Worm (Caenorhabditis elegans): ENCODE measurements around the gene M163.11.

Gene M163.11

DNA sequence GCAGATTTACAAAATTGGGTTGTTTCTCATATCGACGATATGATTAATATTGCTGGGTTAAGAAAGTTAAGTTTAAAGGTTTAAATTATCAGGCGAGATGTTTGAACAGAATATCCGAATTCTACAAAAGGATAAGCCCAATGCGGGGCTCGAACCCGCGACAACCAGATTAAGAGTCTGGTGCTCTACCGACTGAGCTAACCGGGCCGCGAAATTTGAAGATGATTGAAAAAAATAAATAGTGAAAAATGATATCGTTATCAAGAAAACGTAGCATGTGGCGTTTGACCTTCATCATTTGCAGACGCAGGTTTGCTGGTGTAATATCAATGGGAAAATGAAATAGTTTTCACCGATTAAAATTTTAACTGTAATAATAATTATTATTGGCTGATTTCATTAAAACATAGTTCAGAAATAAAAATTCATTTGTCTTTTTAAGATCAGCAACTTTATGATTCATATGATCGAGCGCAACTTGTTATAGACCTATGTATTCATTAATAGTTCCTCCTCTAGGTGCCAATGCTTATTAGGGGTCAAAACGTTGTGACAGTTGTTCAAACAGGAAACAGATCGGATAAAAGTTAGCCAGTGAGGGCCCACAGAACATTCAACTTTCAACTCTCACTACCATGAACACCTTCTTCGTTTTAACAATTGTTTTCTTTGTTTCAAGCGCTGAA is at the start of gene M163.11:
Gene M163.11, plus strand, starts transcription at position 636 of the 686 bp plus-strand sequence.
- no peak for TF ChIP-seq unc-62 (GFP tag; optimal IDR thresholded peaks at IDR 0.05)

DNA sequence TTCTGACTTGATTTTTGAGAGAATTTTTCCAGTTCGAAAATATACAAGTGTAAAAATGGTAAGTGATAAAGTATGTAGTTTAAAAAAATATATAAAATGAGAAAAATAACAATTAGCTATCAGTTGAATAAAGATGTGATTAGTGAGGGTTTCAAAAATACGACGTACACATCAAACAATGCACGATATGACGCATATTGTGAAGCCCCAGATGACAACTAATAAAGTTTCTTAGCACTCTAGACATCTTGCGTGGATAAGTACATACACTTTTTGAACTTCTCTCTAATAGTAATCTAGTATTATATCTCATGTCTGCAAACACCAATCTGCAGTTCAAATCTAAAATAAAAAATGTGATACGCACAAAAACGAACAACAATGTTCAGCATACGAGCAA is 48.7 kb upstream of the M163.11 start:
- TF ChIP-seq unc-62 (GFP tag; optimal IDR thresholded peaks at IDR 0.05), result no peak

- no peak for TF ChIP-seq unc-62 (GFP tag; optimal IDR thresholded peaks at IDR 0.05)
Measured at ce11 chrX:14435648-14436155, 43.5 kb upstream of the M163.11 start.

DNA sequence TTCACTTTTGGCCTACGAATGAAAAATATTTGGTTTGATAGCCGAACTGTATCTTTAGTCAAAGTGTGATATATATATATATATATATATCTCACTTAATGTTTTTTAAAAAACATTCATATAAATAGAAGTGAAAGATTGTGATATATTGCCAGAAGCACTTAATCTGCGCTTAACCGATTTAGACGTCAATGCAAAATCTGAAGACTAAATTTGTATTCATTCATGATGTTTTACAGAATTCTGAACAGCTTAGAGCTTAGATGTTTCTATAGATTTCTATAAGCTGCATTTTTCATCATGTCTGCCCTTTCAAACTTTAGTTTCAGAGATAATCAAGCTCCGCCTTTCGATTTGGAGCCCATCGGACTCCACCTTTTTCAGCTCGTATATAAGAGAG is 36.9 kb upstream of the M163.11 start, which contains the start of gene F23D12.3:
Gene F23D12.3, plus strand, starts transcription at position 301 of the 400 bp plus-strand sequence.
- no peak for TF ChIP-seq unc-62 (GFP tag; optimal IDR thresholded peaks at IDR 0.05)

DNA sequence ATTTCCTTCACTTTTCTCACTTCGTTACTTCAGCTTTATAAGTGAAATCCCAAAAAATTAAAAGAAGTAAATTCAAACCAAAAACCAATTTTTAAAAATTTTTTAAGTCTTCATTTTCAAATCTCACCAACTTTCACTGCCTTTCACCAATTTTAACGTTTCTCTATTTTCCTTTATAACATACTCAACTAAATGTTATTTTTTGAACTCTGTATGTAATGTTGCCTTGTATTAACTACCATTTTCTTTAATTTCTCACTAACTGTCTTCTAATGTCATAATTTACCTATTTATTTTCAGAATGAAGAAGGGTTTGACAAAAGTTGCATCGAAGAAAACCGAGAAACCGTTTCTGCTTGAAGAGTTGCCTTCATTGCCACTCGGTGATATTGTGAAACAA is 34.5 kb upstream of the M163.11 start, which contains the start of gene F23D12.4:
Gene F23D12.4, plus strand, starts transcription at position 301 of the 400 bp plus-strand sequence.
- no peak for TF ChIP-seq unc-62 (GFP tag; optimal IDR thresholded peaks at IDR 0.05)

DNA sequence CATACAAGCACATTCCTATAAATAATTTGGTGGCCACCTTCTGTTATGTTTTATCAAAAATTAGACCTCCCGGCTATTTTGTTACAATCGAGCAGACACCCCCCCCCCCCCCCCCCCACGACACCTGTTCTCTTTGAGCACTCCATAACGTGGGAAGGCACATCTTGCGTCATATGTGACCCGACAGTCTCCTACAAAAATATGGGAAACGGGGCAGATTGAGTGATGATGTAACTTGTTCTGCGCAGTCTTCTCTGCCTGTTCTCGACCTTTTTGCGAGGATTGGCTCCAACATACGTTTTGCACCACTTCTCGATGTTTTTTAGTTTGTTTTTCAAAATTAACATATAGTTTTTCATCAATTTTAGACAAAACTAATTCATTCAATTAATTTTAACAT is 31.7 kb upstream of the M163.11 start:
- no peak for TF ChIP-seq unc-62 (GFP tag; optimal IDR thresholded peaks at IDR 0.05)

DNA sequence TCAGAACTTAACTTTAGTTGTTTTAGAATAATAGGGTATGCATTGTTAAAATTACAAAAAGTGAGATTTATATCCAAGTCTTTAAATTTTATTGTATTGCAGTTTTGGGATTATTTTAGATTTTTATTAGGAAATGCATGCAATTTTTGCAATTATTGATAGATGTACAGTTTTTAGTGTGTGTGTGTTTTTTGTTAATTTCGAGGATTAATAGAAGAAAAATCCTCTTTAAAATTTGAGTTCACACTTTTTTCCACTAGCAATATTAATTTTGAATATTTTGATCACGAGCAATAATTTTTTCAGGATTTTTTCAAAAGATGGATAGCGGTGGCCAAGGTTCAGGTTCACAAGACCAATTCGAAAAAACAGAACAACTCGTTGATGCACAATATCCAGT is 31.3 kb upstream of the M163.11 start, which contains the start of gene jmjd-3.2:
Gene jmjd-3.2, plus strand, starts transcription at position 301 of the 400 bp plus-strand sequence.
- no peak for TF ChIP-seq unc-62 (GFP tag; optimal IDR thresholded peaks at IDR 0.05)

DNA sequence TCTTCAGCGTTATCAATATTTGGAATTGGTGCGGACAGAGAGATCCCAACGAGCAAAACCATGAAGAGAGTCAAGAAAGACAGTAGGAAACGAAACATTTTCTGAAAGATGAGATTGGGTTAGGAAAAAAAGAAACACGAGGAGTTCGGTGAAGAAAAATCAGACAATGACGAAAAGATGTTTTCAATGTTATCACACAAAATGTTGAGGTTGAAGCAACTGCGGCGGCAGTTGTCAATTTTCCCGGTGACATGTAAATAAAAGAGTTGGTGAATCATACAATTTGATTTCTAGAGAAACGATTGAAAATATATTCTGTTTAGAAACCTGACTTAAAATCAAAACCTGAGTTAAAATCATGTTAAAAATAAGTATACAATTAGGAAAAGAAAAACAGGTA is 25.4 kb upstream of the M163.11 start, which contains the start of gene F23D12.7:
Gene F23D12.7, minus strand, starts transcription at position 101 of the 400 bp plus-strand sequence.
- no peak for TF ChIP-seq unc-62 (GFP tag; optimal IDR thresholded peaks at IDR 0.05)

DNA sequence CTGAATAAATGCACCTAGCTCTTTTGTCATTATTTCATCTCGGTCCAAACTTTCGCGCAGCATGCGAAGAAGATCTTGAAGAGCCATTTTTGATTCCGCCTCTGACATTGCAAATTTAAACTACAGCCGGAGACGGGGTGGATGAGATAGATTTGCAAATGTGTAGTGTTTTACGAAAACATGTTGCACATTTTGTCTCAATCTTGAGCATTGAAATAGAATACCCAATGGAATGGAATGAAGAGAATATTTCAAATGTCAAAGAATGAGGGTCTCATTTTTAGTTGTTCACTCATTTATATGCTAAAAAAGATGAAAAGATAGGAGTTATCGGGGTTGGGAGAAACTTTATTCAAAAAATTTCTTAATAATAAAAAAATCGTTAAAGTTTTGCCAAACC is 23.8 kb upstream of the M163.11 start, which contains the start of gene Y66C5A.1:
Gene Y66C5A.1, minus strand, starts transcription at position 101 of the 400 bp plus-strand sequence.
- no peak for TF ChIP-seq unc-62 (GFP tag; optimal IDR thresholded peaks at IDR 0.05)

ce11 chrX:14460412-14460811 is 18.8 kb upstream of the M163.11 start, which contains the start of gene Y66C5A.2:
TSS of gene Y66C5A.2 (plus strand) at chrX:14460712.
- no peak for TF ChIP-seq unc-62 (GFP tag; optimal IDR thresholded peaks at IDR 0.05)

DNA sequence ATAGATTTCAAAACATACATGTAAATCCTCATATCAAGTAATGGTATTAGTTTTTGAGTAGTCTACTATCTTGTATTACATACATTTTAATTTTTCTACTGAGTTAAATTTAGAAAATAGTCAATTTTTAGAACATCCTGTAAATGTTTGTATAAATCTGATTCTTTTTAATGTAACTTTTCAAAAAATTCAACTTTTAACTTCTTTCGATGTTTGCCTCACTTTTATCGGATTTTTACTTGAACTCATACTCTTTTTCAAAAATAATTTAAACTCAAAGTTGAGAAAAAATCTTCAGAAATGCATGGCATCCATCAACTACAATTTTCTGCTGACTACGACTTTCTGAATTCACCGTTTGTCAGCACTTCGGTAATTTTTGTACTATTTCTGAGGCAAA is 14.7 kb upstream of the M163.11 start, which contains the start of gene M163.7:
Gene M163.7, plus strand, starts transcription at position 301 of the 400 bp plus-strand sequence.
- no peak for TF ChIP-seq unc-62 (GFP tag; optimal IDR thresholded peaks at IDR 0.05)

DNA sequence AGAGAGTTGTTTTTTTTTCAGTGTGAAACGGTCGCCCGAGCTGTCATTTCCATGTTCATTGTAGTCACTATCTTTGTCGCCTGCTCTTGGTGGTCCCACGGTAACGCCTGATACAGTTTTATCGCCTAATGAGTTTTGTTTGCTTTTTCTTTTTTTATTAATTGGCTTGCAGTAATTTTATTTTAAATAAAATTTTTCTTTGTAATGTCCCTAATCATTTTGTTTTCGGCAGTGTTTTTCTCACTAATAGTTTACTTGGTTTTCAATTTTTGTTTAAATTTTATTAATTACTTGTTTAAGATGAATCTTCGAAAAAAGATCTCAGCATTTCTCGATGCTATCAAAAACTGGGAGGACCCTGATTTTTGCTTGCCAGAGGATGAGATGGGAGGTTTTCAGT is 13.6 kb upstream of the M163.11 start, which contains the start of gene M163.22:
Gene M163.22, plus strand, starts transcription at position 301 of the 400 bp plus-strand sequence.
- TF ChIP-seq unc-62 (GFP tag; optimal IDR thresholded peaks at IDR 0.05), result no peak

DNA sequence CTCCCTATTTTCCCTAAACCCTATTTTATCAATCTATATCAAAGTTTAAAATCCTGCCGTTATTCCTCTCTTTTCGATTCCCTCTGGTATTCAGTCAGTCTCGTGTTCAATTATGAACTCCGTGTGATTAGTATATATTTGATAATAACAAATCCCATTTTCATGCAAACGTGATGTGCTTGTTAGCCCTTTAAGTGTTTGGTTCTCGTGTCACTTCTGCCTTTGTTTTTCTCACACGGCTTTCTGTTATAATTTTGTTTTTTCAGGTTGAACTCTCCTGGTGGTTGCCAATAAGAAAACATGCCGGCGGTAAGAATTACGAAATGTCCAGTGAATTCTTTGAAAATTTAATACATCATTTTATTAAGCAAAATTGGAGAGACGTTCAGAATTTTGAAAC is 12.6 kb upstream of the M163.11 start, which contains the start of gene M163.21:
Gene M163.21, plus strand, starts transcription at position 301 of the 400 bp plus-strand sequence.
- TF ChIP-seq unc-62 (GFP tag; optimal IDR thresholded peaks at IDR 0.05), result no peak

DNA sequence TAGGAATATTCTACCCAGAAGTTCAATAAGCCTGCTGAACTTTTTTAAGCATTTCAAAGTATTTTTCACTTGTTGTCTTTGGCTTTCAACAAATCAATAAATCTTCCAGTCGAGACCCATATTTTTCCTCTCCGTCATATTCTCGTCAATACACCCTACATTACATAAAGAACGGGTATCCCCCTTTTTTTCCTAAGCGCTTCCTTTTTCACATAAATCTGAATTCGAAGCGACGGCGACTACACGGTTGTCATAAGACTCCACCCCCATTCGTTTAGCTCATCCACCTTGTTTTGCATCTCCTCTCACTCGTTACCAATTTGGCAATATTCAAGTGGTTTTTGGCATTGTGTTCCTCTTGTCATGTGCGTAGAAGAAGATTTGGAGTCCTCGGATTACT is 9.9 kb upstream of the M163.11 start, which contains the start of gene M163.9:
Gene M163.9, plus strand, starts transcription at position 301 of the 400 bp plus-strand sequence.
- TF ChIP-seq unc-62 (GFP tag; optimal IDR thresholded peaks at IDR 0.05), result no peak

ce11 chrX:14470687-14471086 is 8.5 kb upstream of the M163.11 start, which contains the start of gene M163.10:
TSS of gene M163.10 (plus strand) at chrX:14470987.
- TF ChIP-seq unc-62 (GFP tag; optimal IDR thresholded peaks at IDR 0.05), result no peak

DNA sequence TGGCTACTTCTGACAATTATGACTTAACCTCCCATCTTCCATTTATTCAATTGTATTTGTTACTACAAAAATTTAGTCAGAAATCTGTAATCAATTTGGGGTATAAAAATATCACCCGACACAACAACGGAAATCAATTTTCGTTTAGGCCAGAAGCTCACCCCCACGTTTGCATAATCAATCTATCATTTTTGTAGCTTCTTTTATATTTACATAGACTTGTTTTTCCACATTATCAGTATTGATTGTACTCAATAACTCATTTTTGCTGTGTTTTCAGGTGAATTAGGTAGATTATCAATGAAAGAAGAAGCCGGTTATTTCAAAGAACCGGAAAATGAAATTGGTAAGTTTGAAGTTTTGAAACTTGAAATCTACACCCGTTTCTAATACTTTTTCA is 5.4 kb upstream of the M163.11 start, which contains the start of gene M163.5:
Gene M163.5, plus strand, starts transcription at position 301 of the 400 bp plus-strand sequence.
- TF ChIP-seq unc-62 (GFP tag; optimal IDR thresholded peaks at IDR 0.05), result no peak

All from whole organism, dauer.